Worm (Caenorhabditis elegans): ENCODE results near the gene lact-1.

lact-1 gene

ce11 chrX:7265348-7265747 is 5.2 kb upstream of the lact-1 start, which contains the start of gene F46H5.2:
Gene F46H5.2 (plus strand): TSS chrX:7265648.
- TF ChIP-seq hlh-8 (tag; optimal IDR thresholded peaks at IDR 0.05), result no peak

ce11 chrX:7264591-7265306 is 4.6 kb upstream of the lact-1 start:
- TF ChIP-seq elt-4 (tag; optimal IDR thresholded peaks at IDR 0.05) (no peak), K09A11.1 (tag; optimal IDR thresholded peaks at IDR 0.05; ENCODE audit: insufficient read depth) (peak; percentile 56), ceh-19 (GFP tag; optimal IDR thresholded peaks at IDR 0.05) (peak; percentile 67), hlh-30 (tag; optimal IDR thresholded peaks at IDR 0.05; ENCODE audit: insufficient read depth) (peak; percentile 67), ceh-34 (tag; optimal IDR thresholded peaks at IDR 0.05) (peak; percentile 83), C08G9.2 (tag; optimal IDR thresholded peaks at IDR 0.05) (peak; percentile 69), sox-4 (tag; optimal IDR thresholded peaks at IDR 0.05) (peak; percentile 48), lim-6 (tag; optimal IDR thresholded peaks at IDR 0.05) (peak; percentile 1), nhr-232 (tag; optimal IDR thresholded peaks at IDR 0.05) (peak; percentile 12), F13H6.1 (tag; optimal IDR thresholded peaks at IDR 0.05) (peak; percentile 82), elt-2 (tag; optimal IDR thresholded peaks at IDR 0.05) (peak; percentile 67), unc-55 (GFP tag; optimal IDR thresholded peaks at IDR 0.05) (peak; percentile 44), ztf-16 (tag; optimal IDR thresholded peaks at IDR 0.05) (peak; percentile 55), ceh-14 (tag; optimal IDR thresholded peaks at IDR 0.05) (peak; percentile 64), pqm-1 (tag; optimal IDR thresholded peaks at IDR 0.05) (peak; percentile 69), ref-2 (tag; optimal IDR thresholded peaks at IDR 0.05) (peak; percentile 84), pros-1 (tag; optimal IDR thresholded peaks at IDR 0.05) (peak; percentile 57), Y22D7AL.16 (tag; optimal IDR thresholded peaks at IDR 0.05) (peak; percentile 3), nfya-1 (tag; optimal IDR thresholded peaks at IDR 0.05) (peak; percentile 91), hlh-8 (tag; optimal IDR thresholded peaks at IDR 0.05) (peak; percentile 58), ceh-18 (tag; optimal IDR thresholded peaks at IDR 0.05) (peak; percentile 96), eyg-1 (tag; optimal IDR thresholded peaks at IDR 0.05) (peak; percentile 23), ttx-3 (tag; optimal IDR thresholded peaks at IDR 0.05) (no peak), ceh-2 (tag; optimal IDR thresholded peaks at IDR 0.05) (peak; percentile 69), che-1 (tag; optimal IDR thresholded peaks at IDR 0.05) (peak; percentile 18), unc-86 (tag; optimal IDR thresholded peaks at IDR 0.05) (no peak), pat-9 (tag; optimal IDR thresholded peaks at IDR 0.05) (peak; percentile 38), ceh-30 (tag; optimal IDR thresholded peaks at IDR 0.05) (no peak), hlh-15 (tag; optimal IDR thresholded peaks at IDR 0.05) (no peak), hlh-6 (tag; optimal IDR thresholded peaks at IDR 0.05) (peak; percentile 69), dve-1 (tag; optimal IDR thresholded peaks at IDR 0.05) (peak; percentile 50), syd-9 (tag; optimal IDR thresholded peaks at IDR 0.05) (peak; percentile 72), dmd-4 (tag; optimal IDR thresholded peaks at IDR 0.05; ENCODE audit: borderline replicate concordance) (no peak), sox-2 (GFP tag; IDR thresholded peaks at IDR 0.05) (no peak; the same call in 1 of the 2 replicates), fkh-6 (tag; optimal IDR thresholded peaks at IDR 0.05) (peak; percentile 66), C38D4.7 (GFP tag; optimal IDR thresholded peaks at IDR 0.05) (peak; percentile 3), unc-3 (GFP tag; conservative IDR thresholded peaks at IDR 0.05) (no peak), unc-3 (tag; optimal IDR thresholded peaks at IDR 0.05) (peak; percentile 29), ets-4 (tag; optimal IDR thresholded peaks at IDR 0.05) (peak; percentile 41), ama-1 (optimal IDR thresholded peaks at IDR 0.05) (no peak), unc-42 (tag; optimal IDR thresholded peaks at IDR 0.05) (peak; percentile 76), ceh-31 (tag; optimal IDR thresholded peaks at IDR 0.05) (peak; percentile 89), ceh-9 (tag; optimal IDR thresholded peaks at IDR 0.05) (no peak), sdc-2 (tag; optimal IDR thresholded peaks at IDR 0.05) (peak; percentile 88), rnt-1 (tag; optimal IDR thresholded peaks at IDR 0.05) (peak; percentile 52), tbx-7 (tag; optimal IDR thresholded peaks at IDR 0.05) (peak; percentile 6), ceh-6 (GFP tag; optimal IDR thresholded peaks at IDR 0.05) (peak; percentile 9), madf-2 (tag; optimal IDR thresholded peaks at IDR 0.05) (no peak), tbx-2 (tag; optimal IDR thresholded peaks at IDR 0.05) (peak; percentile 88)

Measured in whole organism, late embryonic.